Fruit fly (Drosophila melanogaster) whole organism, embryonic: ENCODE measurements around the gene SP555.

Source experiments
- CG10267 ChIP-seq: fragments of 200-800 bp; sonication (Bioruptor generic); optimal IDR thresholded peaks from 2 replicates; lab custom pipeline; 2018; ENCODE audit warnings: missing biosample characterization, mild to moderate bottlenecking, missing genetic modification characterization, moderate library complexity
- CG10979 ChIP-seq: fragments of 200-800 bp; sonication (Bioruptor generic); optimal IDR thresholded peaks from 2 replicates; lab custom pipeline; 2018; ENCODE audit warnings: missing biosample characterization, mild to moderate bottlenecking, missing genetic modification characterization, moderate library complexity
- CG11093 ChIP-seq: fragments of 200-800 bp; sonication (Bioruptor generic); IDR thresholded peaks from 3 replicates; pipeline ENCODE4 v1.3.6; 2022; ENCODE audit warnings: missing biosample characterization, missing genetic modification characterization
- CG11456 ChIP-seq: fragments of 200-800 bp; sonication (Bioruptor generic); IDR thresholded peaks from 3 replicates; pipeline ENCODE4 v1.3.6; 2022; ENCODE audit warnings: missing biosample characterization, missing genetic modification characterization
- CG11560 ChIP-seq: fragments of 200-800 bp; sonication (Bioruptor generic); IDR thresholded peaks from 3 replicates; pipeline ENCODE4 v1.3.6; 2022; ENCODE audit warnings: missing biosample characterization, missing genetic modification characterization
- CG12391 ChIP-seq: fragments of 200-800 bp; sonication (Bioruptor generic); optimal IDR thresholded peaks from 3 replicates; lab custom pipeline; 2018; ENCODE audit warnings: missing biosample characterization, mild to moderate bottlenecking, missing genetic modification characterization, moderate library complexity
- CG12659 ChIP-seq: fragments of 200-800 bp; sonication (Bioruptor generic); optimal IDR thresholded peaks from 3 replicates; lab custom pipeline; 2017; ENCODE audit warnings: mild to moderate bottlenecking, missing biosample characterization, missing genetic modification reagents, missing genetic modification characterization
- CG1529 ChIP-seq: fragments of 200-800 bp; sonication (Bioruptor generic); optimal IDR thresholded peaks from 3 replicates; lab custom pipeline; 2018; ENCODE audit warnings: missing biosample characterization, missing genetic modification characterization
- CG16779 ChIP-seq: fragments of 200-800 bp; sonication (Bioruptor generic); IDR thresholded peaks from 2 replicates; pipeline ENCODE4 v1.3.6; 2022; ENCODE audit warnings: missing biosample characterization, missing genetic modification characterization
- CG17912 ChIP-seq: fragments of 200-800 bp; sonication (Bioruptor generic); optimal IDR thresholded peaks from 2 replicates; lab custom pipeline; 2018; ENCODE audit warnings: missing biosample characterization, mild to moderate bottlenecking, missing genetic modification characterization
- CG18011 ChIP-seq: fragments of 200-800 bp; sonication (Bioruptor generic); optimal IDR thresholded peaks from 2 replicates; lab custom pipeline; 2017; ENCODE audit warnings: missing biosample characterization, missing genetic modification characterization, mild to moderate bottlenecking, moderate library complexity, missing genotype
- CG18599 ChIP-seq: fragments of 200-800 bp; sonication (Bioruptor generic); optimal IDR thresholded peaks from 3 replicates; lab custom pipeline; 2017; ENCODE audit warnings: missing biosample characterization, missing genetic modification characterization, mild to moderate bottlenecking, moderate library complexity, missing genetic modification reagents
- CG2129 ChIP-seq: fragments of 200-800 bp; sonication (Bioruptor generic); IDR thresholded peaks from 2 replicates; pipeline ENCODE4 v1.3.6; 2022; ENCODE audit warnings: missing biosample characterization, missing genetic modification characterization; ENCODE audit not compliant: partially characterized antibody
- CG2199 ChIP-seq: fragments of 200-800 bp; sonication (Bioruptor generic); IDR thresholded peaks from 3 replicates; pipeline ENCODE4 v1.3.6; 2022; ENCODE audit warnings: missing biosample characterization, missing genetic modification characterization
- CG30403 ChIP-seq: fragments of 200-800 bp; sonication (Bioruptor generic); optimal IDR thresholded peaks from 3 replicates; lab custom pipeline; 2016; ENCODE audit warnings: missing biosample characterization, missing genetic modification characterization
- CG3065 ChIP-seq: fragments of 200-800 bp; sonication (Bioruptor generic); optimal IDR thresholded peaks from 2 replicates; lab custom pipeline; 2016; ENCODE audit warnings: missing biosample characterization, missing genetic modification characterization
- CG32532 ChIP-seq: fragments of 200-800 bp; sonication (Bioruptor generic); IDR thresholded peaks from 2 replicates; pipeline ENCODE4 v1.3.6; 2022; ENCODE audit warnings: missing biosample characterization, missing genetic modification characterization
- CG32772 ChIP-seq: fragments of 200-800 bp; sonication (Bioruptor generic); IDR thresholded peaks from 2 replicates; pipeline ENCODE4 v1.3.6; 2022; ENCODE audit warnings: missing biosample characterization, missing genetic modification characterization
- CG3847 ChIP-seq: fragments of 200-800 bp; sonication (Bioruptor generic); IDR thresholded peaks from 2 replicates; pipeline ENCODE4 v1.3.6; 2022; ENCODE audit warnings: missing biosample characterization, missing genetic modification characterization
- CG4360 ChIP-seq: fragments of 200-800 bp; sonication (Bioruptor generic); IDR thresholded peaks from 2 replicates; pipeline ENCODE4 v1.3.6; 2022; ENCODE audit warnings: missing biosample characterization, missing genetic modification characterization
- CG8924 ChIP-seq: fragments of 200-800 bp; optimal IDR thresholded peaks from 3 replicates; lab custom pipeline; 2019; ENCODE audit warnings: missing biosample characterization, mild to moderate bottlenecking, missing genetic modification characterization, moderate library complexity
- CrebB ChIP-seq: fragments of 200-800 bp; sonication (Bioruptor generic); optimal IDR thresholded peaks from 3 replicates; lab custom pipeline; 2018; ENCODE audit warnings: missing biosample characterization, mild to moderate bottlenecking, missing genetic modification characterization
- Dip3 ChIP-seq: fragments of 200-800 bp; sonication (Bioruptor generic); optimal IDR thresholded peaks from 3 replicates; lab custom pipeline; 2016; ENCODE audit warnings: missing biosample characterization, missing genetic modification characterization
- Dll ChIP-seq: fragments of 200-800 bp; sonication (Bioruptor generic); IDR thresholded peaks from 4 replicates; pipeline ENCODE4 v1.3.6; 2022; ENCODE audit warnings: missing biosample characterization, missing genetic modification characterization; ENCODE audit not compliant: partially characterized antibody
- Hand ChIP-seq: fragments of 200-800 bp; sonication (Bioruptor generic); optimal IDR thresholded peaks from 2 replicates; lab custom pipeline; 2017; ENCODE audit warnings: mild to moderate bottlenecking, missing biosample characterization, missing genetic modification reagents, missing genetic modification characterization
- Rfx ChIP-seq: fragments of 200-800 bp; sonication (Bioruptor generic); IDR thresholded peaks from 2 replicates; pipeline ENCODE4 v1.3.6; 2022; ENCODE audit warnings: missing biosample characterization, missing genetic modification characterization
- Ssrp ChIP-seq: fragments of 200-800 bp; sonication (Bioruptor generic); optimal IDR thresholded peaks from 2 replicates; lab custom pipeline; 2018; ENCODE audit warnings: missing biosample characterization, mild to moderate bottlenecking, missing genetic modification characterization, moderate library complexity
- Taf1 ChIP-seq: fragments of 200-800 bp; sonication (Bioruptor generic); IDR thresholded peaks from 2 replicates; pipeline ENCODE4 v1.3.6; 2022; ENCODE audit warnings: missing biosample characterization, missing genetic modification characterization
- al ChIP-seq: fragments of 200-800 bp; sonication (Bioruptor generic); IDR thresholded peaks from 2 replicates; pipeline ENCODE4 v1.3.6; 2022; ENCODE audit warnings: missing biosample characterization, missing genetic modification characterization
- ara ChIP-seq: fragments of 200-800 bp; sonication (Bioruptor generic); IDR thresholded peaks from 2 replicates; pipeline ENCODE4 v1.3.6; 2022; ENCODE audit warnings: missing biosample characterization, missing genetic modification characterization
- btn ChIP-seq: fragments of 200-800 bp; sonication (Bioruptor generic); optimal IDR thresholded peaks from 2 replicates; lab custom pipeline; 2016; ENCODE audit warnings: missing biosample characterization, missing genetic modification characterization
- chif ChIP-seq, 2 experiments: fragments of 200-800 bp; sonication (Bioruptor generic); optimal IDR thresholded peaks; 3 replicates each; lab custom pipeline; 2016; ENCODE audit warnings: missing biosample characterization in 2 of 2, missing genetic modification characterization in 2 of 2
- crc ChIP-seq: fragments of 200-800 bp; sonication (Bioruptor generic); optimal IDR thresholded peaks from 2 replicates; lab custom pipeline; 2016; ENCODE audit warnings: missing biosample characterization, missing genetic modification characterization
- crp ChIP-seq, 2 experiments: fragments of 200-800 bp; sonication (Bioruptor generic); optimal IDR thresholded peaks; 2 replicates in 1 of 2; 3 replicates in 1 of 2; lab custom pipeline; 2017; ENCODE audit warnings: missing biosample characterization in 2 of 2, missing genetic modification characterization in 2 of 2, mild to moderate bottlenecking in 1 of 2, moderate library complexity in 1 of 2
- danr ChIP-seq: fragments of 200-800 bp; sonication (Bioruptor generic); IDR thresholded peaks from 2 replicates; pipeline ENCODE4 v1.3.6; 2022; ENCODE audit warnings: missing biosample characterization, missing genetic modification characterization
- disco-r ChIP-seq: fragments of 200-800 bp; sonication (Bioruptor generic); optimal IDR thresholded peaks from 2 replicates; lab custom pipeline; 2016; ENCODE audit warnings: missing biosample characterization, missing genetic modification characterization
- dysf ChIP-seq: fragments of 200-800 bp; sonication (Bioruptor generic); IDR thresholded peaks from 3 replicates; pipeline ENCODE4 v1.3.6; 2022; ENCODE audit warnings: missing biosample characterization, missing genetic modification characterization
- ewg ChIP-seq: fragments of 200-800 bp; sonication (Bioruptor generic); optimal IDR thresholded peaks from 3 replicates; lab custom pipeline; 2017; ENCODE audit warnings: mild to moderate bottlenecking, missing biosample characterization, missing genetic modification reagents, missing genetic modification characterization
- ftz-f1 ChIP-seq: fragments of 200-800 bp; sonication (Bioruptor generic); optimal IDR thresholded peaks from 2 replicates; lab custom pipeline; 2016; ENCODE audit warnings: missing biosample characterization, missing genetic modification characterization
- lbe ChIP-seq: fragments of 200-800 bp; sonication (Bioruptor generic); optimal IDR thresholded peaks from 2 replicates; lab custom pipeline; 2016; ENCODE audit warnings: missing biosample characterization, mild to moderate bottlenecking, missing genetic modification characterization
- luna ChIP-seq: fragments of 200-800 bp; sonication (Bioruptor generic); optimal IDR thresholded peaks from 2 replicates; lab custom pipeline; 2016; ENCODE audit warnings: missing biosample characterization, missing genetic modification characterization
- maf-S ChIP-seq: fragments of 200-800 bp; sonication (Bioruptor generic); optimal IDR thresholded peaks from 2 replicates; lab custom pipeline; 2016; ENCODE audit warnings: missing biosample characterization, missing genetic modification characterization
- prd ChIP-seq, 3 experiments: fragments of >200 bp in 2 of 3; fragments of 200-800 bp in 1 of 3; sonication (Bioruptor generic) in 1 of 3; optimal IDR thresholded peaks in 2 of 3; IDR thresholded peaks in 1 of 3; 2 replicates in 2 of 3; 3 replicates in 1 of 3; pipeline versions ENCODE4 v1.3.6 to Lab custom; 2017 to 2022; ENCODE audit warnings: missing biosample characterization in 1 of 3, missing genetic modification characterization in 1 of 3
- scrt ChIP-seq: fragments of 200-800 bp; sonication (Bioruptor generic); optimal IDR thresholded peaks from 2 replicates; lab custom pipeline; 2018; ENCODE audit warnings: missing biosample characterization, mild to moderate bottlenecking, missing genetic modification characterization, moderate library complexity
- sens-2 ChIP-seq: fragments of 200-800 bp; sonication (Bioruptor generic); IDR thresholded peaks from 2 replicates; pipeline ENCODE4 v1.3.6; 2022; ENCODE audit warnings: missing biosample characterization, missing genetic modification characterization
- sr ChIP-seq: fragments of 200-800 bp; sonication (Bioruptor generic); IDR thresholded peaks from 3 replicates; pipeline ENCODE4 v1.3.6; 2022; ENCODE audit warnings: missing biosample characterization, missing genetic modification characterization
- ssp ChIP-seq: fragments of 200-800 bp; sonication (Bioruptor generic); IDR thresholded peaks from 2 replicates; pipeline ENCODE4 v1.3.6; 2022; ENCODE audit warnings: missing biosample characterization, missing genetic modification characterization
- vnd ChIP-seq: fragments of 200-800 bp; sonication (Bioruptor generic); IDR thresholded peaks from 3 replicates; pipeline ENCODE4 v1.3.6; 2022; ENCODE audit warnings: missing biosample characterization, missing genetic modification characterization; ENCODE audit not compliant: partially characterized antibody
- wdn ChIP-seq: fragments of 200-800 bp; sonication (Bioruptor generic); IDR thresholded peaks from 2 replicates; pipeline ENCODE4 v1.3.6; 2022; ENCODE audit warnings: missing biosample characterization, missing genetic modification characterization
- yki ChIP-seq: fragments of >200 bp; optimal IDR thresholded peaks from 3 replicates; lab custom pipeline; 2018

SP555 gene

dm6 chr2L:5010784-5011260 is 26.7 kb upstream of the SP555 start, which contains the start of the genes CG31917, Tfb5 and SelT (continued):
- TF ChIP-seq crp (GFP tag; optimal IDR thresholded peaks at IDR 0.05; lab: Kevin White, UChicago): no peak
- peak; percentile 31; the same call in 1 of the 2 replicates for TF ChIP-seq wdn (GFP tag; lab: Robert Waterston, UW)
- no peak for TF ChIP-seq CG18011 (GFP tag; lab: Kevin White, UChicago)
- TF ChIP-seq CG17912: no peak
- TF ChIP-seq CG32772 (GFP tag; lab: Robert Waterston, UW): no peak
- TF ChIP-seq chif (GFP tag; optimal IDR thresholded peaks at IDR 0.05; lab: Kevin White, UChicago): peak; percentile 17 to 52
- no peak for TF ChIP-seq scrt (GFP tag; lab: Kevin White, UChicago)
- TF ChIP-seq CG3847 (GFP tag; lab: Robert Waterston, UW): peak; percentile 58
- peak; percentile 62 for TF ChIP-seq CG8924 (tag; lab: Kevin White, UChicago)
- peak; percentile 52 for TF ChIP-seq yki
- peak; percentile 52 for TF ChIP-seq CG10267 (tag; lab: Kevin White, UChicago)
- no peak for TF ChIP-seq ara (GFP tag; lab: Robert Waterston, UW)
- TF ChIP-seq danr: peak; percentile 34; the same call in 1 of the 2 replicates
- TF ChIP-seq CG10979 (tag; lab: Kevin White, UChicago): peak; percentile 39
- TF ChIP-seq disco-r: peak; percentile 55
- peak; percentile 77 for TF ChIP-seq CG30403 (GFP tag; lab: Kevin White, UChicago)
- TF ChIP-seq Hand (GFP tag; lab: Kevin White, UChicago): no peak
- no peak for TF ChIP-seq sens-2
- peak; percentile 60 for TF ChIP-seq CG2129 (GFP tag; lab: Robert Waterston, UW)
- no peak for TF ChIP-seq CG11560 (tag; lab: Robert Waterston, UW)
- TF ChIP-seq ssp (GFP tag; lab: Robert Waterston, UW): 0 out of 2 replicates have a peak, but pooled peaks have one; percentile 23
- TF ChIP-seq CG11456 (GFP tag; lab: Robert Waterston, UW): no peak
- TF ChIP-seq CG32532: peak; percentile 50; the same call in 1 of the 2 replicates
- no peak for TF ChIP-seq al
- TF ChIP-seq CG2199 (GFP tag; lab: Robert Waterston, UW): no peak
- no peak for TF ChIP-seq luna (GFP tag; lab: Kevin White, UChicago)
- TF ChIP-seq vnd (GFP tag; lab: Robert Waterston, UW): peak; percentile 69
- TF ChIP-seq lbe (GFP tag; lab: Kevin White, UChicago): peak; percentile 48
- no peak for TF ChIP-seq btn (GFP tag; lab: Kevin White, UChicago)
- TF ChIP-seq CG11093: no peak
- TF ChIP-seq ewg: peak; percentile 36
- peak; percentile 29 for TF ChIP-seq Dip3 (GFP tag; lab: Kevin White, UChicago)
- no peak for TF ChIP-seq crc
- no peak for TF ChIP-seq CG3065 (GFP tag; lab: Kevin White, UChicago)
- no peak for TF ChIP-seq CG4360 (GFP tag; lab: Robert Waterston, UW)
- peak; percentile 32 for TF ChIP-seq maf-S (GFP tag; lab: Kevin White, UChicago)
- TF ChIP-seq sr (GFP tag; lab: Robert Waterston, UW): no peak
- no peak for TF ChIP-seq CG16779 (GFP tag; lab: Robert Waterston, UW)
- TF ChIP-seq Ssrp (tag; lab: Kevin White, UChicago): peak; percentile 45
- TF ChIP-seq prd (optimal IDR thresholded peaks at IDR 0.05; lab: Kevin White, UChicago): no peak
- peak; percentile 55; the same call in 2 of the 3 replicates for TF ChIP-seq prd (GFP tag; IDR thresholded peaks at IDR 0.05; lab: Robert Waterston, UW)
- TF ChIP-seq CG12659 (GFP tag; lab: Kevin White, UChicago): peak; percentile 84
- TF ChIP-seq Dll (GFP tag; lab: Robert Waterston, UW): peak; percentile 89
- no peak for TF ChIP-seq CG1529 (GFP tag; lab: Kevin White, UChicago)
- TF ChIP-seq Taf1 (GFP tag; lab: Robert Waterston, UW): 0 out of 2 replicates have a peak, but pooled peaks have one; percentile 21
- peak; percentile 1 for TF ChIP-seq CrebB
- peak; percentile 67 for TF ChIP-seq ftz-f1 (GFP tag; lab: Kevin White, UChicago)
- peak; percentile 43 for TF ChIP-seq CG18599 (GFP tag; lab: Kevin White, UChicago)
- peak; percentile 57; the same call in 1 of the 3 replicates for TF ChIP-seq dysf
- peak; percentile 82 for TF ChIP-seq CG12391
- TF ChIP-seq Rfx (GFP tag; lab: Robert Waterston, UW): peak; percentile 80
